Fruit fly (Drosophila melanogaster): ENCODE data around the gene ChLD3.
A peak's percentile ranks its signal among the peaks of the same experiment; 100 is the strongest.

DNA sequence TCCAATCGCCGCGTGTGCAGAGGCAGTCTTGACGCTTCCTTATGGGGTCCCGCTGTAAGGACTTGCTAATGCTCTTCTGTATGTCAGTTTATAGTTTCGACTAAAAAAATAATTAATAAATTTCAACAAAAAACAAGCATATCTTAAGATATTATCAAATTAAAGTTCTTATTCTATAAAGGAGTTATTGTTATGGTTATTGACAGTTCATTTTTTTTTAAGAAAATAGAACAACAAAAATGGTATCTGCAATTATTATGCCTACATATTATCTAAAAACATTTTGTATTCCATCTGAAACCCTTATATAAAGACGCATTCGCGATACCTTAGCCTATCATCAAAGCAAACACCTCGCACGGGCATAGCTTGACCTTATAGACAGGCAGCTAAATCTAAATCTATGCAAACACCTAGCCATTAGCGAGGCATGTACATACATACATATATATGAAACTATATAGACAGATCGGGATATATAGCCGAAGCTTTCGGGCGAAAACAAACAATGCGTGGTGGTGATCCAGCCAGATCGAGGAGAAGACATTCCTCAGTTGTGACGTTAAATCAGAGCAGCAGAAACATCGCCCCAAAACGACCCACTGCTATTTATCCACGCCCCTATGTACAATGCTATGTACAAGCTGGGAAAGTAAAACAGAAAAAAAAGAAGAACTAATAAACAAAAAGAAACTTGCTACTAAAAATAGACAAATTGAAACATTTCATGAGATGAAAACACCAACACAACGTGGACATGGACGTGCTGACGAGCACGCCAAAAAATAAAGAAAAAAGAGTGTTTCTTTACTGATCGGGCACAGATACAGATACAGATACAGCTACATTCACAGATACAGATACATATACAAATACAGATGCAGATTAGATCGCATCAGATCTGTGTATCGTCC, 22.1 kb downstream of the ChLD3 start, which contains the start of gene ppk17:
- TF ChIP-seq Blimp-1 (GFP tag; optimal IDR thresholded peaks at IDR 0.05): no peak
- TF ChIP-seq Ets96B (tag; optimal IDR thresholded peaks at IDR 0.05): no peak
- no peak for TF ChIP-seq Eip78C (GFP tag)
- peak; percentile 56 for TF ChIP-seq CG6276 (GFP tag; optimal IDR thresholded peaks at IDR 0.05)
- TF ChIP-seq esn (GFP tag; optimal IDR thresholded peaks at IDR 0.05): no peak
- TF ChIP-seq CG6163 (GFP tag; IDR thresholded peaks at IDR 0.05): peak; percentile 48; the same call in 1 of the 3 replicates
- no peak for TF ChIP-seq CG6854 (GFP tag; optimal IDR thresholded peaks at IDR 0.05)
- no peak for TF ChIP-seq dac (GFP tag; optimal IDR thresholded peaks at IDR 0.05)
- no peak for TF ChIP-seq OdsH (GFP tag; optimal IDR thresholded peaks at IDR 0.05)
- TF ChIP-seq CG6808 (GFP tag; optimal IDR thresholded peaks at IDR 0.05): no peak
- TF ChIP-seq salr (GFP tag; optimal IDR thresholded peaks at IDR 0.05): no peak
- no peak for TF ChIP-seq CG7368 (GFP tag; optimal IDR thresholded peaks at IDR 0.05)
- no peak for TF ChIP-seq Hr39 (GFP tag; optimal IDR thresholded peaks at IDR 0.05)
